Worm (Caenorhabditis elegans): ENCODE data around the gene K08D9.9.

The K08D9.9 gene

DNA sequence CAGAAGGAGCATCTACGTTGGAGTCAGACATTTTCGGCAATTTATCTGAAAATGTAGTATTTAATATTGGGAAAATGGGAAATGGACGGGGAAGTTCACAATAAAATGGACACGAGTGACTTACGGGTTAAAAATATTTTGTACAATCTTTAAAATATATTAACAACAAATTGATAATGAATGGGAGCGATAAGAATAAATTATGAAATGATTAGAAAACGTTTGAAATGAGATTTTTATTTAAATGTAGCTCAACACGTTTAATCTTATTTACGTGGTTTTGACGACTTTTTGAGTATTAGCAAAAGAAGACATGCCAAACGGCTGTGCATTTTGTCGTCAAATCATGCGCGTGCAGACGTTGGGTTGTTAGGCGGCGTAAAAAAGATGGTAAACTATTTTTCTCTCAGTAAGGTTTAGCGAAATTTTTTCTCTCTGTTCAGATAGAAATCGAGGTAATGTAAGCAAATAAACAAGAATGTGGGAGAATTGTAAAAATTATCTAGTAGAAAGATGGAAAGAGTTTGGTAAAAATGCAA, 41.7 kb upstream of the K08D9.9 start, which contains the start of gene fbxa-64:
Gene fbxa-64 (minus strand): TSS at position 51 of the 539 bp plus-strand sequence.
- TF ChIP-seq ttx-3 (tag; optimal IDR thresholded peaks at IDR 0.05): no peak
- TF ChIP-seq npax-4 (tag; optimal IDR thresholded peaks at IDR 0.05): no peak

DNA sequence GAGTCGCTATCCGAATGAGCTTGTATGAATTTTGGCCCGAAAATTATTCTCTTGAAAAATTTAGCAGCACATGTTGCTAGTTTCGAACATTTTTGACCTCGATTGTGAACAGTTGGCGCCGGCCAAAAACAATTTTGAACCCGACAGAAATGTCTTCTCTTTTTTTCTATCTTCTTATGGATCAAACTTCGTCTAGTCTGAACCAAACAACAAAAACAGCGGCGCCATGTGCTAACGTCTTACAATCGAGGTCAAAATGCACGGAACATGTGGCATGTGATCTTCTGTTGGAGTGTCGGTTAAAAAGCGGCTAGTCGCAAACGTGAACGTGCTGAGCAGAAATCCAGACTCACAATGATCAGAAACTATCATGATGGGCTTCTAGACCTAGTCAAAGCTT, 39.7 kb upstream of the K08D9.9 start:
- TF ChIP-seq pax-1 (tag; optimal IDR thresholded peaks at IDR 0.05): no peak
- TF ChIP-seq ceh-34 (tag; optimal IDR thresholded peaks at IDR 0.05): no peak
- TF ChIP-seq K09A11.1 (tag; optimal IDR thresholded peaks at IDR 0.05; ENCODE audit: insufficient read depth): no peak
- TF ChIP-seq syd-9 (tag; optimal IDR thresholded peaks at IDR 0.05): no peak
- TF ChIP-seq C08G9.2 (tag; optimal IDR thresholded peaks at IDR 0.05): no peak
- no peak for TF ChIP-seq unc-55 (GFP tag; optimal IDR thresholded peaks at IDR 0.05)
- no peak for TF ChIP-seq unc-86 (tag; optimal IDR thresholded peaks at IDR 0.05)
- no peak for TF ChIP-seq dve-1 (tag; optimal IDR thresholded peaks at IDR 0.05)
- TF ChIP-seq hlh-8 (tag; optimal IDR thresholded peaks at IDR 0.05): no peak
- no peak for TF ChIP-seq sox-4 (tag; optimal IDR thresholded peaks at IDR 0.05)
- no peak for TF ChIP-seq elt-4 (tag; optimal IDR thresholded peaks at IDR 0.05)
- TF ChIP-seq odd-2 (tag; optimal IDR thresholded peaks at IDR 0.05): no peak
- no peak for TF ChIP-seq hlh-6 (tag; optimal IDR thresholded peaks at IDR 0.05)
- TF ChIP-seq ets-4 (tag; optimal IDR thresholded peaks at IDR 0.05): no peak
- TF ChIP-seq pha-4 (tag; optimal IDR thresholded peaks at IDR 0.05): no peak
- TF ChIP-seq eyg-1 (tag; optimal IDR thresholded peaks at IDR 0.05): no peak

DNA sequence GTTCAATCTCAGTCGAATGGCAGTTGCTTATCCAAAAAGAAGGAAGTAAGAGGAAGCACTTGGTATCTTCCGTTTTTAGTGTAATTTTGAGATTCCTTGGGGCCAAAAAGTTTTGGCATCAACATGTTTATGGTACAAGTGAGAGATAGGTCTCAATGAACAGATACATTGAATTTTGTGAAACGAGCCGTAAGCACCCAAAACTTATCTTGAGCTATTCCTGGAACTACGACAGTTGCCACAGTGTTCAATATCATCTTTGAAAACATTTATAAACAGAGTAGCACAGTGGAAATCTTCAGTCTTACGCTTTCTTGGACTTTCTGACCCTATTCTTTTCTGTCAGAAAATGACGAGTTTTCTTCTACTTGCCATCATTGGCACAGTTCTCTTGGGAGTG, 38.5 kb upstream of the K08D9.9 start, which contains the start of gene T28A11.3:
Gene T28A11.3 (plus strand): TSS at position 301 of the 400 bp plus-strand sequence.
- TF ChIP-seq ceh-2 (tag; optimal IDR thresholded peaks at IDR 0.05) (no peak), npax-4 (tag; optimal IDR thresholded peaks at IDR 0.05) (no peak), pros-1 (tag; optimal IDR thresholded peaks at IDR 0.05) (no peak), ceh-30 (tag; optimal IDR thresholded peaks at IDR 0.05) (no peak), C38D4.7 (GFP tag; optimal IDR thresholded peaks at IDR 0.05) (no peak), ceh-24 (tag; optimal IDR thresholded peaks at IDR 0.05) (no peak), rnt-1 (tag; optimal IDR thresholded peaks at IDR 0.05) (no peak), fax-1 (tag; optimal IDR thresholded peaks at IDR 0.05) (no peak), hlh-6 (tag; optimal IDR thresholded peaks at IDR 0.05) (no peak), ahr-1 (tag; optimal IDR thresholded peaks at IDR 0.05) (no peak), tbx-2 (tag; optimal IDR thresholded peaks at IDR 0.05) (no peak), ama-1 (optimal IDR thresholded peaks at IDR 0.05) (no peak), elt-4 (tag; optimal IDR thresholded peaks at IDR 0.05) (no peak), fkh-6 (tag; optimal IDR thresholded peaks at IDR 0.05) (no peak)

DNA sequence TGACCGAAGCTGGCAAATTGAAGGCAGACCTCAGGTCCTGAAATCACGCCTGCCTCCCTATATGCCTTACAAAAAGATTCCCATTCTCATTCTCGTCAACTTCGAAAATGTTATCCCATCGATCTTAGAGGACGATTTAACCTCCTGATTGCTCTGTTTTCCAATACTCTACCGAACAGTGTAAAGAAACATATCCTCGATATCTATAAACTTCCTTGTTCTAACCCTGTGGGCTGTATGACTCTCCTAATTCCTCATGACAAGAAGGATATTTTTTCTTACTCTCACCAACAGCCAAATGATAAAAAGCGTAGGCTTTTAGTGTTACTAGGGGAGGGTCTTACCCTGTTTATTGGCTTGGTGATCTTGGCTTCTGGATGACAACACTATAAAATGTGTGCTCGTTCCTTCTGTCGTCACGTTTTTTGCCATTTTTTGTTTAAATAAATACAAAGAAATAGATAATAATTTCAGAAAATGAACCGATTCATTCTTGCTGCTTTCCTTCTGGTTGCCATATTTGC, 37.1 kb upstream of the K08D9.9 start, which contains the start of gene T28A11.4:
Gene T28A11.4 (plus strand): TSS at position 474 of the 524 bp plus-strand sequence.
- no peak for TF ChIP-seq ama-1 (optimal IDR thresholded peaks at IDR 0.05)
- no peak for TF ChIP-seq ztf-16 (tag; optimal IDR thresholded peaks at IDR 0.05)
- TF ChIP-seq npax-4 (tag; optimal IDR thresholded peaks at IDR 0.05): no peak
- no peak for TF ChIP-seq elt-4 (tag; optimal IDR thresholded peaks at IDR 0.05)
- TF ChIP-seq fax-1 (tag; optimal IDR thresholded peaks at IDR 0.05): no peak

DNA sequence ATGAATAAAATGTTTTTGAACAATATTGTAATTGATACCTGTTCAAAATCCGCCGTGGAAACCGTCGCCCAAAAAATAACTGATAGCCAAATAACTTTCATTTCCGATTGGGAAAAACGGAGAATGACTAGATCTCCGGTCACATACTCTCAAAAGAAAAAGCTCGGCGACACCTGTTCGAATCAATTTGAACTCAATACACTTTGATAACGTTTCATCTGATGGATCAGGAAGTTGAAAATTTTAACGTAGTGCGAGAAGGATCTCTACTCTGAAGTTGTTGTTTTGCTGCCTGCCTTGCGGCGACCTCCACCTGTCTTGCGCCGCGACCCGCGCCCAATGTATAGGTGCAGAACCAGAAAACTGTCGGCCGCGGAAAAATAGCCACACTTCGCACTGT, 36.6 kb upstream of the K08D9.9 start, which contains the start of gene T28A11.20:
Gene T28A11.20 (minus strand): TSS at position 101 of the 400 bp plus-strand sequence.
- TF ChIP-seq ama-1 (optimal IDR thresholded peaks at IDR 0.05) (no peak), ceh-2 (tag; optimal IDR thresholded peaks at IDR 0.05) (no peak), elt-2 (tag; optimal IDR thresholded peaks at IDR 0.05) (no peak), lim-6 (tag; optimal IDR thresholded peaks at IDR 0.05) (no peak), ceh-6 (GFP tag; optimal IDR thresholded peaks at IDR 0.05) (no peak), che-1 (tag; optimal IDR thresholded peaks at IDR 0.05) (no peak), ceh-45 (GFP tag; IDR thresholded peaks at IDR 0.05) (no peak)
